Fruit fly (Drosophila melanogaster) whole organism, embryonic: ENCODE results near the gene Cipc.

Experiments used
- Atf6 ChIP-seq: fragments of 200-800 bp; sonication (Bioruptor generic); IDR thresholded peaks from 2 replicates; pipeline ENCODE4 v1.3.6; 2022; ENCODE audit warnings: missing biosample characterization, missing genetic modification characterization
- Blimp-1 ChIP-seq: fragments of 200-800 bp; sonication (Bioruptor generic); optimal IDR thresholded peaks from 3 replicates; lab custom pipeline; 2018; ENCODE audit warnings: missing biosample characterization, missing genetic modification characterization, mild to moderate bottlenecking, moderate library complexity, missing genetic modification reagents
- C15 ChIP-seq: fragments of 200-800 bp; sonication (Bioruptor generic); IDR thresholded peaks from 3 replicates; pipeline ENCODE4 v1.3.6; 2022; ENCODE audit warnings: missing biosample characterization, missing genetic modification characterization
- CG10321 ChIP-seq: fragments of 200-800 bp; sonication (Bioruptor generic); IDR thresholded peaks from 2 replicates; pipeline ENCODE4 v1.3.6; 2022; ENCODE audit warnings: missing biosample characterization, missing genetic modification characterization
- CG10431 ChIP-seq: fragments of 200-800 bp; sonication (Bioruptor generic); optimal IDR thresholded peaks from 3 replicates; lab custom pipeline; 2018; ENCODE audit warnings: missing biosample characterization, mild to moderate bottlenecking, missing genetic modification characterization
- CG11456 ChIP-seq: fragments of 200-800 bp; sonication (Bioruptor generic); IDR thresholded peaks from 3 replicates; pipeline ENCODE4 v1.3.6; 2022; ENCODE audit warnings: missing biosample characterization, missing genetic modification characterization
- CG12769 ChIP-seq: fragments of 200-800 bp; sonication (Bioruptor generic); optimal IDR thresholded peaks from 2 replicates; lab custom pipeline; 2019; ENCODE audit warnings: missing biosample characterization, mild to moderate bottlenecking, missing genetic modification characterization, moderate library complexity
- CG14441 ChIP-seq: fragments of 200-800 bp; sonication (Bioruptor generic); IDR thresholded peaks from 2 replicates; pipeline ENCODE4 v1.3.6; 2022; ENCODE audit warnings: missing biosample characterization, missing genetic modification characterization
- CG17328 ChIP-seq: fragments of 200-800 bp; sonication (Bioruptor generic); IDR thresholded peaks from 2 replicates; pipeline ENCODE4 v1.3.6; 2022; ENCODE audit warnings: missing biosample characterization, missing genetic modification characterization
- CG18476 ChIP-seq: fragments of 200-800 bp; sonication (Bioruptor generic); optimal IDR thresholded peaks from 2 replicates; lab custom pipeline; 2016; ENCODE audit warnings: missing biosample characterization, mild to moderate bottlenecking, missing genetic modification characterization
- CG2199 ChIP-seq: fragments of 200-800 bp; sonication (Bioruptor generic); IDR thresholded peaks from 3 replicates; pipeline ENCODE4 v1.3.6; 2022; ENCODE audit warnings: missing biosample characterization, missing genetic modification characterization
- CG3847 ChIP-seq: fragments of 200-800 bp; sonication (Bioruptor generic); IDR thresholded peaks from 2 replicates; pipeline ENCODE4 v1.3.6; 2022; ENCODE audit warnings: missing biosample characterization, missing genetic modification characterization
- CG4328 ChIP-seq: fragments of 200-800 bp; sonication (Bioruptor generic); optimal IDR thresholded peaks from 3 replicates; lab custom pipeline; 2017; ENCODE audit warnings: missing biosample characterization, missing genetic modification reagents, missing genetic modification characterization
- CG4424 ChIP-seq: fragments of 200-800 bp; sonication (Bioruptor generic); optimal IDR thresholded peaks from 3 replicates; lab custom pipeline; 2016; ENCODE audit warnings: missing biosample characterization, missing genetic modification characterization
- CG5245 ChIP-seq: fragments of 200-800 bp; sonication (Bioruptor generic); optimal IDR thresholded peaks from 3 replicates; lab custom pipeline; 2016; ENCODE audit warnings: missing biosample characterization, missing genetic modification characterization
- CG6175 ChIP-seq: fragments of 200-800 bp; sonication (Bioruptor generic); IDR thresholded peaks from 3 replicates; pipeline ENCODE4 v1.3.6; 2022; ENCODE audit warnings: missing biosample characterization, missing genetic modification characterization
- CG6683 ChIP-seq: fragments of 200-800 bp; sonication (Bioruptor generic); optimal IDR thresholded peaks from 2 replicates; lab custom pipeline; 2017; ENCODE audit warnings: missing biosample characterization, mild to moderate bottlenecking, missing genetic modification characterization, missing genetic modification reagents
- CG6689 ChIP-seq: fragments of 200-800 bp; sonication (Bioruptor generic); IDR thresholded peaks from 2 replicates; pipeline ENCODE4 v1.3.6; 2022; ENCODE audit warnings: missing biosample characterization, missing genetic modification characterization
- CG7963 ChIP-seq: fragments of 200-800 bp; sonication (Bioruptor generic); IDR thresholded peaks from 3 replicates; pipeline ENCODE4 v1.3.6; 2022; ENCODE audit warnings: missing biosample characterization, missing genetic modification characterization; ENCODE audit not compliant: partially characterized antibody
- CG8924 ChIP-seq: fragments of 200-800 bp; optimal IDR thresholded peaks from 3 replicates; lab custom pipeline; 2019; ENCODE audit warnings: missing biosample characterization, mild to moderate bottlenecking, missing genetic modification characterization, moderate library complexity
- CHES-1-like ChIP-seq: fragments of 200-800 bp; sonication (Bioruptor generic); optimal IDR thresholded peaks from 2 replicates; lab custom pipeline; 2016; ENCODE audit warnings: missing biosample characterization, missing genetic modification characterization
- Chrac-16 ChIP-seq: fragments of 200-800 bp; sonication (Bioruptor generic); optimal IDR thresholded peaks from 3 replicates; lab custom pipeline; 2016; ENCODE audit warnings: missing biosample characterization, missing genetic modification characterization
- Dek ChIP-seq: fragments of 200-800 bp; sonication (Bioruptor generic); optimal IDR thresholded peaks from 3 replicates; lab custom pipeline; 2019; ENCODE audit warnings: missing biosample characterization, mild to moderate bottlenecking, missing genetic modification characterization, moderate library complexity
- Doc3 ChIP-seq: fragments of 200-800 bp; sonication (Bioruptor generic); IDR thresholded peaks from 3 replicates; pipeline ENCODE4 v1.3.6; 2022; ENCODE audit warnings: missing biosample characterization, missing genetic modification characterization; ENCODE audit not compliant: partially characterized antibody
- E2f2 ChIP-seq: fragments of 200-800 bp; sonication (Bioruptor generic); IDR thresholded peaks from 2 replicates; pipeline ENCODE4 v1.3.6; 2022; ENCODE audit warnings: missing biosample characterization, missing genetic modification characterization
- H2.0 ChIP-seq: fragments of 200-800 bp; sonication (Bioruptor generic); IDR thresholded peaks from 2 replicates; pipeline ENCODE4 v1.3.6; 2022; ENCODE audit warnings: missing biosample characterization, missing genetic modification characterization
- HHEX ChIP-seq: fragments of 200-800 bp; sonication (Bioruptor generic); optimal IDR thresholded peaks from 3 replicates; lab custom pipeline; 2017; ENCODE audit warnings: missing biosample characterization, mild to moderate bottlenecking, missing genetic modification characterization, missing genetic modification reagents
- Hr3 ChIP-seq: fragments of 200-800 bp; sonication (Bioruptor generic); optimal IDR thresholded peaks from 3 replicates; lab custom pipeline; 2016; ENCODE audit warnings: missing biosample characterization, missing genetic modification characterization
- Kr ChIP-seq: fragments of 200-800 bp; sonication (Bioruptor generic); optimal IDR thresholded peaks from 2 replicates; lab custom pipeline; 2017; ENCODE audit warnings: missing biosample characterization, mild to moderate bottlenecking, missing genetic modification characterization
- Neu2 ChIP-seq: fragments of 200-800 bp; sonication (Bioruptor generic); optimal IDR thresholded peaks from 3 replicates; lab custom pipeline; 2016; ENCODE audit warnings: missing biosample characterization, missing genetic modification characterization, borderline replicate concordance
- Oaz ChIP-seq: fragments of 200-800 bp; sonication (Bioruptor generic); IDR thresholded peaks from 2 replicates; pipeline ENCODE4 v1.3.6; 2022; ENCODE audit warnings: missing biosample characterization, missing genetic modification characterization
- Tbp ChIP-seq: fragments of >200 bp; optimal IDR thresholded peaks from 2 replicates; lab custom pipeline; 2018; ENCODE audit warnings: missing biosample characterization, missing genetic modification characterization
- Trl ChIP-seq, 3 experiments: fragments of >200 bp in 2 of 3; fragments of 200-800 bp in 1 of 3; sonication (Bioruptor generic) in 1 of 3; optimal IDR thresholded peaks; 2 replicates in 1 of 3; 3 replicates in 2 of 3; lab custom pipeline; 2016 to 2017; ENCODE audit warnings: missing biosample characterization in 1 of 3, missing genetic modification characterization in 1 of 3
- bsh ChIP-seq, 2 experiments: fragments of 200-800 bp; sonication (Bioruptor generic); optimal IDR thresholded peaks; 2 replicates each; lab custom pipeline; 2017 to 2018; ENCODE audit warnings: mild to moderate bottlenecking in 2 of 2, missing biosample characterization in 2 of 2, missing genetic modification characterization in 2 of 2, moderate library complexity in 1 of 2
- chm ChIP-seq: fragments of 200-800 bp; sonication (Bioruptor generic); IDR thresholded peaks from 2 replicates; pipeline ENCODE4 v1.3.6; 2022; ENCODE audit warnings: missing biosample characterization, missing genetic modification characterization
- fu2 ChIP-seq: fragments of 200-800 bp; sonication (Bioruptor generic); optimal IDR thresholded peaks from 2 replicates; lab custom pipeline; 2016; ENCODE audit warnings: missing biosample characterization, missing genetic modification characterization
- gt ChIP-seq: fragments of 200-800 bp; sonication (Bioruptor generic); IDR thresholded peaks from 2 replicates; pipeline ENCODE4 v1.3.6; 2022; ENCODE audit warnings: missing biosample characterization, missing genetic modification characterization
- hbn ChIP-seq: fragments of 200-800 bp; sonication (Bioruptor generic); IDR thresholded peaks from 2 replicates; pipeline ENCODE4 v1.3.6; 2022; ENCODE audit warnings: missing biosample characterization, missing genetic modification characterization; ENCODE audit not compliant: partially characterized antibody
- ind ChIP-seq: fragments of 200-800 bp; sonication (Bioruptor generic); optimal IDR thresholded peaks from 3 replicates; lab custom pipeline; 2016; ENCODE audit warnings: missing biosample characterization, missing genetic modification characterization
- ken ChIP-seq: fragments of 200-800 bp; sonication (Bioruptor generic); IDR thresholded peaks from 3 replicates; pipeline ENCODE4 v1.3.6; 2022; ENCODE audit warnings: missing biosample characterization, missing genetic modification characterization
- klu ChIP-seq: fragments of 200-800 bp; sonication (Bioruptor generic); IDR thresholded peaks from 2 replicates; pipeline ENCODE4 v1.3.6; 2022; ENCODE audit warnings: missing biosample characterization, missing genetic modification characterization
- lab ChIP-seq: fragments of 200-800 bp; sonication (Bioruptor generic); optimal IDR thresholded peaks from 3 replicates; lab custom pipeline; 2017; ENCODE audit warnings: missing biosample characterization, missing genetic modification characterization, mild to moderate bottlenecking, moderate library complexity, missing genetic modification reagents
- lov ChIP-seq, 2 experiments: fragments of 200-800 bp in 1 of 2; fragments of >200 bp in 1 of 2; sonication (Bioruptor generic) in 1 of 2; IDR thresholded peaks in 1 of 2; optimal IDR thresholded peaks in 1 of 2; 2 replicates in 1 of 2; 3 replicates in 1 of 2; pipeline versions ENCODE4 v1.3.6 to Lab custom; 2017 to 2022; ENCODE audit warnings: missing biosample characterization in 1 of 2, missing genetic modification characterization in 1 of 2
- nerfin-2 ChIP-seq: fragments of 200-800 bp; sonication (Bioruptor generic); IDR thresholded peaks from 2 replicates; pipeline ENCODE4 v1.3.6; 2022; ENCODE audit warnings: missing biosample characterization, missing genetic modification characterization; ENCODE audit not compliant: partially characterized antibody
- seq ChIP-seq: fragments of 200-800 bp; sonication (Bioruptor generic); IDR thresholded peaks from 2 replicates; pipeline ENCODE4 v1.3.6; 2022; ENCODE audit warnings: missing biosample characterization, missing genetic modification characterization
- sob ChIP-seq: fragments of 200-800 bp; sonication (Bioruptor generic); IDR thresholded peaks from 2 replicates; pipeline ENCODE4 v1.3.6; 2022; ENCODE audit warnings: missing biosample characterization, missing genetic modification characterization
- tio ChIP-seq: fragments of 200-800 bp; sonication (Bioruptor generic); optimal IDR thresholded peaks from 2 replicates; lab custom pipeline; 2017; ENCODE audit warnings: missing biosample characterization, missing genetic modification characterization, inconsistent platforms
- ttk ChIP-seq: fragments of 200-800 bp; sonication (Bioruptor generic); IDR thresholded peaks from 2 replicates; pipeline ENCODE4 v2.1.2; 2022; ENCODE audit warnings: missing biosample characterization, missing genetic modification characterization
- tx ChIP-seq: fragments of 200-800 bp; sonication (Bioruptor generic); optimal IDR thresholded peaks from 2 replicates; lab custom pipeline; 2016; ENCODE audit warnings: missing biosample characterization, missing genetic modification characterization
- vvl ChIP-seq: fragments of 200-800 bp; sonication (Bioruptor generic); IDR thresholded peaks from 2 replicates; pipeline ENCODE4 v1.3.6; 2022; ENCODE audit warnings: missing biosample characterization, missing genetic modification characterization

Cipc gene

DNA sequence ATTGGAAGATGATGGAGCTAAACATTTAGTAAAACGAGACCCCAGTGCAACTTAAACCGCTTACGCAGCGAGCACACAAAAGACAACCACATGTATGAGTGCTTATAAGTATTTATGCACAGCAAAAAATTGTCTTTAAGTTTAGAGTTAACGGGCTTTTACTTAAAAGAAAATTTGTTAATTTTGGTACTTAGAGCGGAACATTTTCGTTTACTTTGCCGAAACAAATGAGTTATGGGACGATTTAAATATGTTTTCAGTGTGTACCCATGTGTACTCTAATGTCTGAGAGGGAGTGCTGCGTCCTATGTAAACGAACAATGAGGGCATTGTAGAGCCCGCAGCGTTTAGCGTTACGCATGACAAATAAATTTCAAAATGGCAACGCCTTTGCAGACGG is 15.1 kb downstream of the Cipc start (continued):
- TF ChIP-seq hbn (GFP tag; lab: Robert Waterston, UW): no peak
- TF ChIP-seq ttk (GFP tag; lab: Robert Waterston, UW): peak; percentile 56
- peak; percentile 45; the same call in 1 of the 2 replicates for TF ChIP-seq klu (GFP tag; lab: Robert Waterston, UW)
- peak; percentile 9 for TF ChIP-seq HHEX (GFP tag; lab: Kevin White, UChicago)
- peak; percentile 22; the same call in 1 of the 2 replicates for TF ChIP-seq E2f2 (GFP tag; lab: Robert Waterston, UW)
- TF ChIP-seq ken (GFP tag; lab: Robert Waterston, UW): peak; percentile 66; the same call in 2 of the 3 replicates
- no peak for TF ChIP-seq Hr3
- no peak for TF ChIP-seq nerfin-2 (GFP tag; lab: Robert Waterston, UW)
- TF ChIP-seq Chrac-16: peak; percentile 20
- peak; percentile 37; the same call in 1 of the 2 replicates for TF ChIP-seq CG17328 (GFP tag; lab: Robert Waterston, UW)
- TF ChIP-seq vvl: peak; percentile 36; the same call in 1 of the 2 replicates
- no peak for TF ChIP-seq gt (GFP tag; lab: Robert Waterston, UW)
- no peak for TF ChIP-seq CG6683 (GFP tag; lab: Kevin White, UChicago)
- no peak for TF ChIP-seq Trl (optimal IDR thresholded peaks at IDR 0.05; lab: Kevin White, UChicago)
- TF ChIP-seq Trl (GFP tag; optimal IDR thresholded peaks at IDR 0.05; lab: Kevin White, UChicago): no peak
- peak; percentile 73 for TF ChIP-seq lab (GFP tag; lab: Kevin White, UChicago)
- TF ChIP-seq CG6175 (GFP tag; lab: Robert Waterston, UW): no peak
- peak; percentile 32; the same call in 1 of the 2 replicates for TF ChIP-seq CG10321 (GFP tag; lab: Robert Waterston, UW)
- TF ChIP-seq CG4328 (GFP tag; lab: Kevin White, UChicago): no peak
- TF ChIP-seq CG7963 (GFP tag; lab: Robert Waterston, UW): no peak
- no peak for TF ChIP-seq Tbp
- no peak for TF ChIP-seq CG2199 (GFP tag; lab: Robert Waterston, UW)
- TF ChIP-seq CHES-1-like: no peak
- no peak for TF ChIP-seq lov (optimal IDR thresholded peaks at IDR 0.05; lab: Kevin White, UChicago)
- no peak for TF ChIP-seq lov (GFP tag; IDR thresholded peaks at IDR 0.05; lab: Robert Waterston, UW)
- peak; percentile 24 for TF ChIP-seq CG8924
- TF ChIP-seq CG5245 (GFP tag; lab: Kevin White, UChicago): no peak
- TF ChIP-seq H2.0 (GFP tag; lab: Robert Waterston, UW): no peak
- peak; percentile 46 for TF ChIP-seq ind
- TF ChIP-seq CG14441 (GFP tag; lab: Robert Waterston, UW): 0 out of 2 replicates have a peak, but pooled peaks have one; percentile 47
- peak; percentile 8 for TF ChIP-seq Dek (tag; lab: Kevin White, UChicago)
- no peak for TF ChIP-seq chm (GFP tag; lab: Robert Waterston, UW)
- no peak for TF ChIP-seq CG10431
- no peak for TF ChIP-seq C15 (GFP tag; lab: Robert Waterston, UW)
- peak in 1 of 2 experiments; percentile 8 for TF ChIP-seq bsh (GFP tag; optimal IDR thresholded peaks at IDR 0.05; lab: Kevin White, UChicago)
- TF ChIP-seq CG4424 (GFP tag; lab: Kevin White, UChicago): peak; percentile 33
- peak; percentile 65 for TF ChIP-seq sob (GFP tag; lab: Robert Waterston, UW)
- TF ChIP-seq Doc3 (GFP tag; lab: Robert Waterston, UW): no peak
- TF ChIP-seq Blimp-1 (GFP tag; lab: Kevin White, UChicago): peak; percentile 3
- peak; percentile 64 for TF ChIP-seq Atf6 (GFP tag; lab: Robert Waterston, UW)
- no peak for TF ChIP-seq Oaz (GFP tag; lab: Robert Waterston, UW)
- no peak for TF ChIP-seq Kr (GFP tag; lab: Kevin White, UChicago)
- peak; percentile 22 for TF ChIP-seq tx (GFP tag; lab: Kevin White, UChicago)
- TF ChIP-seq CG11456 (GFP tag; lab: Robert Waterston, UW): no peak
- peak; percentile 39; the same call in 1 of the 2 replicates for TF ChIP-seq CG6689
- TF ChIP-seq Neu2: no peak
- peak; percentile 51; the same call in 1 of the 2 replicates for TF ChIP-seq seq (GFP tag; lab: Robert Waterston, UW)
- no peak for TF ChIP-seq CG18476 (GFP tag; lab: Kevin White, UChicago)
- TF ChIP-seq fu2: no peak
- TF ChIP-seq CG3847 (GFP tag; lab: Robert Waterston, UW): 0 out of 2 replicates have a peak, but pooled peaks have one; percentile 31
- peak; percentile 37 for TF ChIP-seq tio
- TF ChIP-seq CG12769: peak; percentile 79
